Worm (Caenorhabditis elegans) whole organism, L4/young adult: ENCODE measurements around the gene F59B2.3.

Experiments used
- W03F9.2 ChIP-seq: fragments of 150-350 bp; optimal IDR thresholded peaks from 2 replicates; lab custom pipeline; 2014; ENCODE audit warnings: missing biosample characterization, missing genetic modification characterization
- dao-5 ChIP-seq: sonication (generic microtip); optimal IDR thresholded peaks from 2 replicates; lab custom pipeline; 2016; ENCODE audit warnings: missing genotype, missing genetic modification characterization, moderate library complexity, missing compliant biosample characterization

- no peak for TF ChIP-seq dao-5
- no peak for TF ChIP-seq W03F9.2 (tag; lab: Kevin White, UChicago)
Observed at ce11 chrIII:9037658-9038057, 38.1 kb upstream of the F59B2.3 start, which contains the start of gene R107.9.
